Worm (Caenorhabditis elegans): ENCODE data around the gene Y39A3CL.7.

ce11 chrIII:1793416-1793815 lies 31.3 kb upstream of the Y39A3CL.7 start:
- TF ChIP-seq mls-2 (tag; optimal IDR thresholded peaks at IDR 0.05) (no peak), unc-39 (tag; optimal IDR thresholded peaks at IDR 0.05) (no peak), nhr-237 (tag; optimal IDR thresholded peaks at IDR 0.05) (no peak), elt-3 (tag; optimal IDR thresholded peaks at IDR 0.05) (no peak), unc-62 (GFP tag; optimal IDR thresholded peaks at IDR 0.05) (no peak), ceh-39 (tag; optimal IDR thresholded peaks at IDR 0.05) (no peak), snpc-4 (tag; optimal IDR thresholded peaks at IDR 0.05) (no peak), nhr-28 (tag; optimal IDR thresholded peaks at IDR 0.05) (no peak), mab-5 (tag; optimal IDR thresholded peaks at IDR 0.05) (no peak), zip-8 (tag; optimal IDR thresholded peaks at IDR 0.05) (no peak), lin-13 (tag; optimal IDR thresholded peaks at IDR 0.05) (no peak)

All from whole organism, mixed stage, embryonic.